Worm (Caenorhabditis elegans): ENCODE results near the gene ceh-100.

The ceh-100 gene

ce11 chrII:12628566-12628965 lies 25.1 kb upstream of the ceh-100 start, which contains the start of gene nspe-5:
Gene nspe-5 (plus strand): TSS chrII:12628866.
- TF ChIP-seq nhr-25 (tag; optimal IDR thresholded peaks at IDR 0.05) = peak; percentile 9
- TF ChIP-seq nhr-77 (tag; optimal IDR thresholded peaks at IDR 0.05) = no peak

- TF ChIP-seq ceh-28 (tag; optimal IDR thresholded peaks at IDR 0.05) (no peak), pha-4 (tag; optimal IDR thresholded peaks at IDR 0.05) (no peak), skn-1 (tag; optimal IDR thresholded peaks at IDR 0.05) (no peak), nhr-76 (tag; optimal IDR thresholded peaks at IDR 0.05) (no peak), ceh-16 (tag; optimal IDR thresholded peaks at IDR 0.05) (no peak), nhr-11 (tag; optimal IDR thresholded peaks at IDR 0.05) (no peak), snpc-4 (tag; optimal IDR thresholded peaks at IDR 0.05) (no peak), mdl-1 (tag; optimal IDR thresholded peaks at IDR 0.05) (no peak), fkh-10 (GFP tag; optimal IDR thresholded peaks at IDR 0.05) (no peak), elt-1 (tag; optimal IDR thresholded peaks at IDR 0.05) (no peak), sea-2 (GFP tag; optimal IDR thresholded peaks at IDR 0.05) (no peak), ceh-82 (tag; optimal IDR thresholded peaks at IDR 0.05) (no peak), R02D3.7 (tag; optimal IDR thresholded peaks at IDR 0.05) (no peak), eor-1 (tag; optimal IDR thresholded peaks at IDR 0.05) (no peak), nhr-25 (tag; optimal IDR thresholded peaks at IDR 0.05) (no peak), pqm-1 (tag; optimal IDR thresholded peaks at IDR 0.05) (no peak), unc-39 (tag; optimal IDR thresholded peaks at IDR 0.05) (no peak), hmg-11 (tag; optimal IDR thresholded peaks at IDR 0.05) (no peak)
Observed at ce11 chrII:12626887-12627286, 23.4 kb upstream of the ceh-100 start, which contains the start of gene nspe-7. Gene nspe-7 (plus strand): TSS chrII:12627187.

ce11 chrII:12626120-12626624 lies 22.7 kb upstream of the ceh-100 start:
- no peak for TF ChIP-seq daf-12 (tag; optimal IDR thresholded peaks at IDR 0.05)
- TF ChIP-seq nhr-77 (tag; optimal IDR thresholded peaks at IDR 0.05) = no peak
- TF ChIP-seq egl-27 (tag; optimal IDR thresholded peaks at IDR 0.05) = no peak
- TF ChIP-seq nhr-12 (tag; optimal IDR thresholded peaks at IDR 0.05) = no peak
- no peak for TF ChIP-seq hmg-11 (tag; optimal IDR thresholded peaks at IDR 0.05)
- no peak for TF ChIP-seq ztf-4 (tag; optimal IDR thresholded peaks at IDR 0.05)
- no peak for TF ChIP-seq zag-1 (tag; optimal IDR thresholded peaks at IDR 0.05)
- TF ChIP-seq fkh-2 (tag; optimal IDR thresholded peaks at IDR 0.05) = no peak
- TF ChIP-seq ZK546.5 (tag; optimal IDR thresholded peaks at IDR 0.05) = no peak
- TF ChIP-seq ama-1 (optimal IDR thresholded peaks at IDR 0.05) = no peak
- TF ChIP-seq nhr-28 (tag; optimal IDR thresholded peaks at IDR 0.05) = no peak
- no peak for TF ChIP-seq lin-39 (tag; optimal IDR thresholded peaks at IDR 0.05)
- no peak for TF ChIP-seq nhr-11 (tag; optimal IDR thresholded peaks at IDR 0.05)
- no peak for TF ChIP-seq tbx-2 (tag; optimal IDR thresholded peaks at IDR 0.05)
- no peak for TF ChIP-seq elt-2 (tag; optimal IDR thresholded peaks at IDR 0.05)

ce11 chrII:12625673-12626072 lies 22.2 kb upstream of the ceh-100 start:
- TF ChIP-seq elt-2 (tag; optimal IDR thresholded peaks at IDR 0.05) (no peak), nhr-67 (tag; optimal IDR thresholded peaks at IDR 0.05) (no peak), elt-3 (tag; optimal IDR thresholded peaks at IDR 0.05) (peak in 2 of 3 experiments; percentile 81 to 87), jun-1 (tag; optimal IDR thresholded peaks at IDR 0.05) (no peak), pqm-1 (tag; optimal IDR thresholded peaks at IDR 0.05) (no peak), nhr-11 (tag; optimal IDR thresholded peaks at IDR 0.05) (no peak), snpc-4 (tag; optimal IDR thresholded peaks at IDR 0.05) (no peak), unc-62 (GFP tag; optimal IDR thresholded peaks at IDR 0.05) (peak; percentile 46), aly-2 (tag; optimal IDR thresholded peaks at IDR 0.05) (no peak), mdl-1 (tag; optimal IDR thresholded peaks at IDR 0.05) (peak; percentile 47), daf-12 (tag; optimal IDR thresholded peaks at IDR 0.05) (no peak), ceh-82 (tag; optimal IDR thresholded peaks at IDR 0.05) (no peak), nhr-77 (tag; optimal IDR thresholded peaks at IDR 0.05) (no peak), lin-15B (tag; optimal IDR thresholded peaks at IDR 0.05) (no peak), fos-1 (tag; optimal IDR thresholded peaks at IDR 0.05) (no peak), pha-4 (tag; optimal IDR thresholded peaks at IDR 0.05) (no peak), ztf-11 (tag; optimal IDR thresholded peaks at IDR 0.05) (no peak), R02D3.7 (tag; optimal IDR thresholded peaks at IDR 0.05) (peak; percentile 19), ceh-9 (tag; optimal IDR thresholded peaks at IDR 0.05) (no peak), nhr-76 (tag; optimal IDR thresholded peaks at IDR 0.05) (no peak), egl-27 (tag; optimal IDR thresholded peaks at IDR 0.05) (peak; percentile 56), fkh-2 (tag; optimal IDR thresholded peaks at IDR 0.05) (no peak), ZK546.5 (tag; optimal IDR thresholded peaks at IDR 0.05) (no peak), eor-1 (tag; optimal IDR thresholded peaks at IDR 0.05) (no peak), nfya-1 (tag; optimal IDR thresholded peaks at IDR 0.05; ENCODE audit: insufficient read depth) (no peak), zag-1 (tag; optimal IDR thresholded peaks at IDR 0.05) (no peak), unc-39 (tag; optimal IDR thresholded peaks at IDR 0.05) (no peak), nhr-23 (tag; optimal IDR thresholded peaks at IDR 0.05) (peak; percentile 98), nhr-25 (tag; optimal IDR thresholded peaks at IDR 0.05) (peak; percentile 86), ceh-16 (tag; optimal IDR thresholded peaks at IDR 0.05) (no peak), lin-39 (tag; optimal IDR thresholded peaks at IDR 0.05) (no peak), tbx-2 (tag; optimal IDR thresholded peaks at IDR 0.05) (no peak), egl-5 (tag; optimal IDR thresholded peaks at IDR 0.05) (no peak), nhr-43 (tag; optimal IDR thresholded peaks at IDR 0.05; ENCODE audit: poor library complexity, severe bottlenecking) (peak; percentile 98), skn-1 (tag; optimal IDR thresholded peaks at IDR 0.05) (no peak), elt-1 (tag; optimal IDR thresholded peaks at IDR 0.05) (no peak), ceh-28 (tag; optimal IDR thresholded peaks at IDR 0.05) (no peak)

All from whole organism, L3 larva.